Worm (Caenorhabditis elegans) whole organism, L2 larva: ENCODE measurements around the gene C03G5.14.

ENCODE experiments used
- C34F6.9 ChIP-seq: fragments of 150-350 bp; optimal IDR thresholded peaks from 2 replicates; lab custom pipeline; 2014; ENCODE audit warnings: missing biosample characterization, missing genetic modification characterization
- F13H6.1 ChIP-seq: sonication (generic microtip); optimal IDR thresholded peaks from 2 replicates; lab custom pipeline; 2016; ENCODE audit warnings: missing genetic modification characterization, missing compliant biosample characterization
- R02D3.7 ChIP-seq: fragments of 150-350 bp; optimal IDR thresholded peaks from 2 replicates; lab custom pipeline; 2014; ENCODE audit warnings: missing biosample characterization, missing genetic modification characterization
- blmp-1 ChIP-seq: sonication (generic microtip); optimal IDR thresholded peaks from 2 replicates; lab custom pipeline; 2017; ENCODE audit warnings: missing genetic modification characterization, mild to moderate bottlenecking, missing compliant biosample characterization, antibody characterized with exemption, moderate library complexity; ENCODE audit not compliant: insufficient read depth
- ceh-16 ChIP-seq: fragments of 150-350 bp; optimal IDR thresholded peaks from 2 replicates; lab custom pipeline; 2014; ENCODE audit warnings: missing biosample characterization, missing genetic modification characterization
- egl-27 ChIP-seq: sonication (generic microtip); optimal IDR thresholded peaks from 3 replicates; lab custom pipeline; 2017; ENCODE audit warnings: missing biosample characterization, missing genetic modification reagents, missing genetic modification characterization
- elt-1 ChIP-seq: fragments of 150-350 bp; optimal IDR thresholded peaks from 2 replicates; lab custom pipeline; 2014; ENCODE audit warnings: missing biosample characterization, missing genetic modification characterization
- fos-1 ChIP-seq: fragments of 150-350 bp; optimal IDR thresholded peaks from 2 replicates; lab custom pipeline; 2014; ENCODE audit warnings: missing biosample characterization, missing genetic modification characterization
- gmeb-1 ChIP-seq: fragments of 150-350 bp; optimal IDR thresholded peaks from 2 replicates; lab custom pipeline; 2014; ENCODE audit warnings: missing biosample characterization, missing genetic modification characterization
- lin-11 ChIP-seq: fragments of 150-350 bp; sonication (generic microtip); optimal IDR thresholded peaks from 2 replicates; lab custom pipeline; 2014; ENCODE audit warnings: missing biosample characterization, missing genetic modification characterization, inconsistent platforms, mixed read lengths
- lin-13 ChIP-seq: fragments of 150-350 bp; optimal IDR thresholded peaks from 2 replicates; lab custom pipeline; 2014; ENCODE audit warnings: missing biosample characterization, missing genetic modification reagents, missing genetic modification characterization
- lsy-2 ChIP-seq, 2 experiments: fragments of 150-350 bp in 1 of 2; sonication (generic microtip) in 1 of 2; optimal IDR thresholded peaks; 2 replicates each; lab custom pipeline; 2014 to 2017; ENCODE audit warnings: missing biosample characterization in 2 of 2, missing genetic modification characterization in 2 of 2
- mab-5 ChIP-seq: fragments of 150-350 bp; optimal IDR thresholded peaks from 2 replicates; lab custom pipeline; 2014; ENCODE audit warnings: missing biosample characterization, missing genetic modification characterization
- mbf-1 ChIP-seq: sonication (generic microtip); optimal IDR thresholded peaks from 2 replicates; lab custom pipeline; 2017; ENCODE audit warnings: missing biosample characterization, missing genetic modification characterization
- mdl-1 ChIP-seq, 2 experiments: fragments of 150-350 bp in 1 of 2; sonication (generic microtip) in 1 of 2; optimal IDR thresholded peaks; 2 replicates each; lab custom pipeline; 2017; ENCODE audit warnings: missing biosample characterization in 2 of 2, missing genetic modification characterization in 2 of 2
- nhr-129 ChIP-seq: fragments of 150-350 bp; optimal IDR thresholded peaks from 2 replicates; lab custom pipeline; 2014; ENCODE audit warnings: missing biosample characterization, missing genetic modification characterization
- nhr-21 ChIP-seq: fragments of 150-350 bp; optimal IDR thresholded peaks from 2 replicates; lab custom pipeline; 2014; ENCODE audit warnings: missing biosample characterization, missing genetic modification characterization
- nhr-23 ChIP-seq: fragments of 150-350 bp; optimal IDR thresholded peaks from 2 replicates; lab custom pipeline; 2014; ENCODE audit warnings: missing biosample characterization, missing genetic modification reagents, missing genetic modification characterization
- nhr-25 ChIP-seq: fragments of 150-350 bp; sonication (generic microtip); optimal IDR thresholded peaks from 3 replicates; lab custom pipeline; 2014; ENCODE audit warnings: missing biosample characterization, missing genetic modification characterization
- nhr-77 ChIP-seq: fragments of 150-350 bp; optimal IDR thresholded peaks from 2 replicates; lab custom pipeline; 2014; ENCODE audit warnings: missing biosample characterization, missing genetic modification characterization
- sem-4 ChIP-seq: fragments of 150-350 bp; optimal IDR thresholded peaks from 2 replicates; lab custom pipeline; 2014; ENCODE audit warnings: missing biosample characterization, missing genetic modification reagents, missing genetic modification characterization
- sma-3 ChIP-seq: sonication (generic microtip); optimal IDR thresholded peaks from 2 replicates; lab custom pipeline; 2016; ENCODE audit warnings: missing genetic modification reagents, missing genetic modification characterization, missing compliant biosample characterization
- sma-9 ChIP-seq, 2 experiments: fragments of 150-350 bp in 1 of 2; sonication (generic microtip) in 1 of 2; optimal IDR thresholded peaks; 2 replicates each; lab custom pipeline; 2014 to 2016; ENCODE audit warnings: missing genetic modification characterization in 2 of 2, mild to moderate bottlenecking in 1 of 2, missing biosample characterization in 1 of 2, missing compliant biosample characterization in 1 of 2, missing genetic modification reagents in 1 of 2, moderate library complexity in 1 of 2
- unc-55 ChIP-seq: fragments of 150-350 bp; sonication (generic microtip); optimal IDR thresholded peaks from 3 replicates; lab custom pipeline; 2014; ENCODE audit warnings: missing biosample characterization, missing genetic modification reagents, missing genetic modification characterization
- zag-1 ChIP-seq: fragments of 150-350 bp; optimal IDR thresholded peaks from 2 replicates; lab custom pipeline; 2014; ENCODE audit warnings: missing biosample characterization, missing genetic modification characterization
- ztf-11 ChIP-seq: sonication (generic microtip); optimal IDR thresholded peaks from 2 replicates; lab custom pipeline; 2017; ENCODE audit warnings: missing biosample characterization, missing genetic modification characterization

Gene C03G5.14

DNA sequence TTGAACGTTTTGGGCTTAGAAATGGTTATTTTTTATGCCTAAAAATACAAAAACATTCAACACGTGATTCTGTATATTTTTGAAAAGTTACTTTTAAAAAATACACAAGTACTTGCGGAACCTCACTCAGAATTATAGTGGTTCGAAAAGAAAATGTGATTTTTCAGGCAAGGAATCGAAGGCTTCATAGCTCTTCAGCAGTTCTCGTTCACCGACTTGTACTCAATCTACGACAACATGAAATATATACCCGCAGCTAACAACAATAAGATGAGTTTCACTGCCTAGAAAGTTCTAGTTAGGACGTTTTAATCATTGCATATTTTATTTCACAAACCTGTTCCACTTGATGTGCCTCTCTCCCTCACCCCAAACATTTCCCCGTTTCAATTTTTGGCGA, 40.9 kb downstream of the C03G5.14 start:
- no peak for TF ChIP-seq lin-11 (tag; lab: Kevin White, UChicago)
- TF ChIP-seq egl-27 (tag; lab: Kevin White, UChicago) = no peak
- TF ChIP-seq zag-1 (tag; lab: Kevin White, UChicago) = no peak

DNA sequence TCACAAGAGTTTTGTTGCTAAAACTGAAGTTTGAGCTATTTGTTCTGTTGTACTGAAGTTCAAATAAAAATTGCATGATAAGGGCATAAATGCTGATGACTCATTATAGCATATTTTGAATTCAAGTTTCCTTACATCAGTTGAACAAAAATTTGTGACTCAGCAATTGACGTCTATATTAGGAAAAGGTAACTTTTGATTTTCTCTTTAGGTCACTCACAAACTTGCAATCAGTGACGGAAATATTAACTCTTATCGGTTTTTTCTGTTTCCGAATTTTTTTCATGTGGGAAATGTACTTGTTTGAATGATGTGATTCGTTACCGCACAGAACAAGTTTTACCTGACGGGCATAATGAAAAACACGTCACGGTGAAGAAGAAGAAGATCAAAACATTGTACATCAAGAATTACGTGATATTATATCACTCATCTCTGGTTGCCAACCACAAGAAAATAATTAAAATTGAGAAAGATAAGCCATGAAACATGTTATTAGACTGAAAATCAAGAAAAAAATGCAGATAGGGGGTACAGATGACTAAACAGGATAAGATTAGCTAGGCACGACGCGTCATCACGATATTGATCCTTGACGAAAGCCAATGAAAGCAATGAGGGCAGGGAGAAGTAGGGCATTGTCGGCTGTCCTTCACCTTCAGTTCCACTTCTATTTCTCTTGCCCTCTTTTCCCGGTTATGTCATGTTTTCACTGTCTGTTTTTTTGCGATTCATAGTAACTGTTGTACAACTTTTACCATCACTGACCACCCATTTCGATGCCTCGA, 42.1 kb downstream of the C03G5.14 start:
- TF ChIP-seq sma-3 (GFP tag; lab: Kevin White, UChicago) (peak; percentile 27), ceh-16 (tag; lab: Kevin White, UChicago) (no peak), lin-11 (tag; lab: Kevin White, UChicago) (no peak), nhr-129 (tag; lab: Kevin White, UChicago) (no peak), elt-1 (tag; lab: Kevin White, UChicago) (no peak), C34F6.9 (tag; lab: Kevin White, UChicago) (no peak), fos-1 (tag; lab: Kevin White, UChicago) (peak; percentile 75)

DNA sequence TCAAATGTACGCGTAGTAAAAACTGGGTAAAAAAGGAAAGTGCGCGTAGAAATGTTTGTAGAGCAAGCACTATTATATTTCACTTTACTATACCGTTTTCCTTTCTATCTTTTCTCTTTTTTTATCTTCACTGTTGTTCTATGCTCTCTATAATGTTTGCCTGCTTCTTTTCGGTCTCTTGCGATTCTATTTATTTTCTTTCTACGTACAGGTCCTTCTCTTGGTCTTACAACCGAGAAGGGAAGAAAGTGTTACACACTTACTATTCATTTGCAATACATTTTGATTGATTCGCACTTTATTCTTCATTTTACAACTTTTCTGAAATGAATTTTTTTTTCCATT, 42.7 kb downstream of the C03G5.14 start:
- TF ChIP-seq sma-9 (GFP tag; optimal IDR thresholded peaks at IDR 0.05; lab: Kevin White, UChicago) (peak; percentile 11), sma-9 (tag; optimal IDR thresholded peaks at IDR 0.05; lab: Kevin White, UChicago) (no peak), F13H6.1 (tag; lab: Kevin White, UChicago) (peak; percentile 31), nhr-25 (peak; percentile 5), nhr-21 (tag; lab: Kevin White, UChicago) (no peak), gmeb-1 (tag; lab: Kevin White, UChicago) (peak; percentile 10), fos-1 (tag; lab: Kevin White, UChicago) (peak; percentile 54), blmp-1 (peak; percentile 67), ztf-11 (tag; lab: Kevin White, UChicago) (no peak)

DNA sequence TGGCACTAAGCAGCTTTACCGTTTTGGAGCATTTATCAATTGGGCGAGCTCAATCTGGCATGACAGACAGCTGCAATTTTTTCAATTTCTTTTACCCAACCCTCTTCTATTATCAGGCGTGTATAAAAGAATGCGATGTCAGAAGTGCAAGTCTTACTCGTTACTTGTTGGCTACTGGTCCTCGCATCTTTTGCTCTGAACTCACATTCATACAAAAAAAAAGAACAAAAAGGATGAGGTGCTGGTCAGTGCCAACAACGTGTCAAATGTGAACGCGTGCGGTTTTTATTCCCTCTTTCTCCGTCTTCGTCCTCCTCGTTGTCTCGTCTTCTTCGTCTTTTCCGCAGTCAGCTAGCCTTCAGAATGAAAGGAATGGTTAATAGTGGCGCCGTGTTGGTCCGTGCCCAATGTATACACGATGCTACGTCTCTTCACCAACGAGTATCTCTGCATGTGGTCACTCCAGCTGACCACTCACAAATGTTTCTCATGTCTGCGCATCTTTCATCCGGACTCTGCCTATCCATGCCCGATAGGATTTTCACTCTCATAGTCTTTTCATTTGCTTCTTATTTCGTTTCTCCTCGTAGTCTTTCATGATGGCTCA, 44.2 kb downstream of the C03G5.14 start:
- TF ChIP-seq F13H6.1 (tag; lab: Kevin White, UChicago) (peak; percentile 87), lin-13 (no peak), sem-4 (tag; lab: Kevin White, UChicago) (peak; percentile 3), ztf-11 (tag; lab: Kevin White, UChicago) (no peak), C34F6.9 (tag; lab: Kevin White, UChicago) (peak; percentile 25), mdl-1 (tag; optimal IDR thresholded peaks at IDR 0.05; lab: Kevin White, UChicago) (peak; percentile 32 to 60), zag-1 (tag; lab: Kevin White, UChicago) (peak; percentile 6), gmeb-1 (tag; lab: Kevin White, UChicago) (no peak)

DNA sequence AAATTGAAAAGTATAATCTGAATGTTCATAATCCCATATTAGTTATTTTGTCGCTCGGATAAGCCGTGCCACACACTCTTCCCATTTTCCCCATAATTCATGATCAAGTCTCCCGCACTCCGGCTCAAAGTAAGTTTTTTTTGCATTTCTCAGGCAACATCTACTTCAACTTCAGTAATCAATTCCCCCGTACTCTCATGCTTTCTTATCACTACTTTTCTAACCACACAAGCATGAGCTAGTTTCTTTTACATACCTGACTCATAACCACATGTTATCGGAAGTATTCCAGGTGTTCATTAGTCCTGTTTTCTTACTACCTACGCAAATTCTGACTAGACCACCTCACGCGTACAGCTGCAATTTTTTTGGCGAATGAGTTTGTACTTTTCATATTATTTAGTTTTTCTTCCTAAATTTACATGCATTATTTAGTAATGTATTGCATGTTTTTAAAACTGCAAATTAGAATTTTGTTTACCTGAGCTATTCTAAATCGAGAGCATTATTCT, 44.9 kb downstream of the C03G5.14 start:
- TF ChIP-seq nhr-21 (tag; lab: Kevin White, UChicago) = peak; percentile 9
- no peak for TF ChIP-seq mab-5 (tag; lab: Kevin White, UChicago)
- no peak for TF ChIP-seq mbf-1
- no peak for TF ChIP-seq sma-9 (GFP tag; optimal IDR thresholded peaks at IDR 0.05; lab: Kevin White, UChicago)
- TF ChIP-seq sma-9 (tag; optimal IDR thresholded peaks at IDR 0.05; lab: Kevin White, UChicago) = no peak
- TF ChIP-seq ztf-11 (tag; lab: Kevin White, UChicago) = no peak
- TF ChIP-seq zag-1 (tag; lab: Kevin White, UChicago) = no peak
- peak; percentile 14 for TF ChIP-seq fos-1 (tag; lab: Kevin White, UChicago)
- no peak for TF ChIP-seq nhr-77 (tag; lab: Kevin White, UChicago)
- peak in 1 of 2 experiments; percentile 6 for TF ChIP-seq lsy-2 (tag; optimal IDR thresholded peaks at IDR 0.05; lab: Kevin White, UChicago)

DNA sequence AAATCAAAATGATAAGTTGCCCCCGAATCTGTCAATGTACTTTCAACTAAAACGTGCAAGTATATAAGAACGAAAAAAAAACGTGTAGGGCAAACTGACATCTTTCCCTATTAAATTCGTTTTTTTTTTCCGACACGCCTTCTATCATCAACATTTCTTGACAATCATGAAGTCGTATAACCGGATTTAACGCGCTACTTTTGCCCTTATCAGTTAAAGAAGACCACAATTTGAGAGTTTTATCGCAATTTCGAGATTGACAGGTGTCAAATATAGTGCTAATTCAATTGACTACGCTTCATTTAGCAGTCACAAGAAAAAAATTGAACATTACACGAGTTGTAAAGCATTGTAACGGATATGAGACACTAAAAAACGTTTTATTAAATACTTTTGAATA, 45.5 kb downstream of the C03G5.14 start:
- peak; percentile 80 for TF ChIP-seq fos-1 (tag; lab: Kevin White, UChicago)
- TF ChIP-seq unc-55 (GFP tag; lab: Kevin White, UChicago) = no peak
- TF ChIP-seq R02D3.7 (tag; lab: Kevin White, UChicago) = no peak
- no peak for TF ChIP-seq nhr-23 (tag; lab: Kevin White, UChicago)
- no peak for TF ChIP-seq mdl-1 (tag; optimal IDR thresholded peaks at IDR 0.05; lab: Kevin White, UChicago)
- TF ChIP-seq, all 48 proteins: peak for 1
